Worm (Caenorhabditis elegans) whole organism, late embryonic: ENCODE measurements around the gene M02E1.3.
"Not testable (repeated sequence)": the region's sequence is repeated elsewhere in the genome, so short reads cannot be mapped to it uniquely, and the experiment has no call there.

Experiments
- F13H6.1 ChIP-seq: sonication (generic microtip); optimal IDR thresholded peaks from 2 replicates; lab custom pipeline; 2016; ENCODE audit warnings: missing genetic modification characterization, missing compliant biosample characterization
- ama-1 ChIP-seq: fragments of 150-350 bp; optimal IDR thresholded peaks from 2 replicates; lab custom pipeline; 2014
- ceh-18 ChIP-seq: sonication (generic microtip); optimal IDR thresholded peaks from 2 replicates; lab custom pipeline; 2016; ENCODE audit warnings: missing genetic modification characterization, missing compliant biosample characterization
- ceh-34 ChIP-seq: sonication (generic microtip); optimal IDR thresholded peaks from 2 replicates; lab custom pipeline; 2016; ENCODE audit warnings: mild to moderate bottlenecking, missing genetic modification characterization, missing compliant biosample characterization
- ceh-9 ChIP-seq: sonication (generic microtip); optimal IDR thresholded peaks from 2 replicates; lab custom pipeline; 2016; ENCODE audit warnings: mild to moderate bottlenecking, missing genetic modification characterization, inconsistent platforms, missing compliant biosample characterization
- dmd-4 ChIP-seq: sonication (generic microtip); optimal IDR thresholded peaks from 2 replicates; lab custom pipeline; 2016; ENCODE audit warnings: borderline replicate concordance, missing genetic modification characterization, missing compliant biosample characterization
- eyg-1 ChIP-seq: sonication (generic microtip); optimal IDR thresholded peaks from 2 replicates; lab custom pipeline; 2016; ENCODE audit warnings: missing genotype, missing genetic modification characterization, missing compliant biosample characterization
- fkh-10 ChIP-seq: fragments of 150-350 bp; optimal IDR thresholded peaks from 2 replicates; lab custom pipeline; 2014; ENCODE audit warnings: missing biosample characterization, missing genetic modification reagents, missing genetic modification characterization
- hlh-30 ChIP-seq: sonication (generic microtip); optimal IDR thresholded peaks from 2 replicates; lab custom pipeline; 2017; ENCODE audit warnings: antibody characterized with exemption, missing genetic modification characterization, missing compliant biosample characterization; ENCODE audit not compliant: insufficient read depth
- nfya-1 ChIP-seq: sonication (generic microtip); optimal IDR thresholded peaks from 2 replicates; lab custom pipeline; 2017; ENCODE audit warnings: missing genetic modification characterization, mild to moderate bottlenecking, missing compliant biosample characterization, antibody characterized with exemption, moderate library complexity
- pag-3 ChIP-seq: sonication (generic microtip); optimal IDR thresholded peaks from 2 replicates; lab custom pipeline; 2016; ENCODE audit warnings: missing compliant biosample characterization, missing genetic modification characterization, borderline replicate concordance
- pha-4 ChIP-seq: fragments of 150-350 bp; optimal IDR thresholded peaks from 2 replicates; lab custom pipeline; 2018; ENCODE audit warnings: missing biosample characterization, missing genetic modification reagents, missing genetic modification characterization

DNA sequence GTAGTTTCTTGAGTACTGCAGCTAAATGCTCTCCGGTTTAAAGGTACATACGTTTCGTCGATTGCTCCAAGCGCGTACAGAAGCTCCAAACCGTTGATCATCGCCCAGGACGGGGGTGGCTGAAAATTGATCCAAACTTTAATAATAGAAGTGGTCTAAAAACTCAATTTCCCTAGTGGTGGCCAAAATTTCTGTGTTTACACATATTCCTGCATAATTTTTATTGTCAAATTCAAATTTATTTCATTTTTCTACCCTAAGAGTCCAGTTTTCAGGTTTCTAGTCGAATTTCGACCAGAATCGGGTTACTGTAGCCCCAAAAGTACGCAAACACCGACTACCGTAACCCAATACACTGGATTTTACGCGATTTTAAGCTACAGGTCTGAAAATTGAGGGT, 48.4 kb upstream of the M02E1.3 start, which contains the start of gene Y108F1.5:
- TF ChIP-seq ama-1; hlh-30 (tag; lab: Kevin White, UChicago); ceh-34 (tag; lab: Kevin White, UChicago); pag-3 (tag; lab: Kevin White, UChicago); ceh-18 (tag; lab: Kevin White, UChicago); nfya-1 (tag; lab: Kevin White, UChicago); pha-4; fkh-10 (GFP tag; lab: Kevin White, UChicago); dmd-4 (tag; lab: Kevin White, UChicago); eyg-1 (tag; lab: Kevin White, UChicago); ceh-9 (tag; lab: Kevin White, UChicago); F13H6.1: not testable (repeated sequence)
